Worm (Caenorhabditis elegans) whole organism, young adult: Measurements from ENCODE around the gene skr-6.

Experiments
- F33H1.4 ChIP-seq: fragments of 200-800 bp; sonication (Bioruptor generic); IDR thresholded peaks from 2 replicates; pipeline ENCODE4 v1.3.6; 2022; ENCODE audit warnings: missing genetic modification reagents, missing genetic modification characterization, missing compliant biosample characterization
- attf-3 ChIP-seq: fragments of 200-800 bp; sonication (Bioruptor generic); conservative IDR thresholded peaks from 2 replicates; pipeline ENCODE4 v1.3.6; 2022; ENCODE audit warnings: missing genetic modification reagents, missing genetic modification characterization, missing compliant biosample characterization
- ceh-79 ChIP-seq: sonication (generic microtip); optimal IDR thresholded peaks from 2 replicates; lab custom pipeline; 2017; ENCODE audit warnings: mild to moderate bottlenecking, missing genetic modification characterization, missing compliant biosample characterization
- chd-7 ChIP-seq: sonication (generic microtip); optimal IDR thresholded peaks from 2 replicates; lab custom pipeline; 2016; ENCODE audit warnings: mild to moderate bottlenecking, missing genetic modification characterization, moderate library complexity, missing compliant biosample characterization
- dox-1 ChIP-seq: fragments of 200-800 bp; sonication (Bioruptor generic); IDR thresholded peaks from 2 replicates; pipeline ENCODE4 v1.3.6; 2022; ENCODE audit warnings: missing genetic modification reagents, missing genetic modification characterization, missing compliant biosample characterization
- lin-26 ChIP-seq: fragments of 200-800 bp; sonication (Bioruptor generic); IDR thresholded peaks from 2 replicates; pipeline ENCODE4 v1.3.6; 2022; ENCODE audit warnings: missing genetic modification reagents, missing genetic modification characterization, missing compliant biosample characterization
- lin-35 ChIP-seq, 3 experiments: fragments of 150-350 bp in 2 of 3; sonication (generic microtip) in 1 of 3; optimal IDR thresholded peaks; 2 replicates each; lab custom pipeline; 2014 to 2018; ENCODE audit warnings: missing biosample characterization in 3 of 3, missing genetic modification characterization in 3 of 3, missing genetic modification reagents in 3 of 3
- nhr-120 ChIP-seq: fragments of 200-800 bp; sonication (Bioruptor generic); IDR thresholded peaks from 2 replicates; pipeline ENCODE4 v1.3.6; 2022; ENCODE audit warnings: missing genetic modification characterization, missing compliant biosample characterization
- rcor-1 ChIP-seq: fragments of 200-800 bp; sonication (Bioruptor generic); IDR thresholded peaks from 2 replicates; pipeline ENCODE4 v1.3.6; 2022; ENCODE audit warnings: missing genetic modification reagents, missing genetic modification characterization, missing compliant biosample characterization
- rec-8 ChIP-seq, 2 experiments: sonication (generic microtip); optimal IDR thresholded peaks; 2 replicates each; lab custom pipeline; 2016; ENCODE audit warnings: mild to moderate bottlenecking in 2 of 2, missing genetic modification characterization in 2 of 2, missing genetic modification reagents in 2 of 2, missing genotype in 2 of 2, missing biosample characterization in 1 of 2, missing compliant biosample characterization in 1 of 2, moderate library complexity in 1 of 2
- repo-1 ChIP-seq: sonication (generic microtip); optimal IDR thresholded peaks from 2 replicates; lab custom pipeline; 2017; ENCODE audit warnings: mild to moderate bottlenecking, missing genetic modification characterization, missing compliant biosample characterization
- sdz-38 ChIP-seq: sonication (generic microtip); optimal IDR thresholded peaks from 2 replicates; lab custom pipeline; 2016; ENCODE audit warnings: missing genotype, missing genetic modification characterization, missing compliant biosample characterization
- snpc-1.1 ChIP-seq: sonication (generic microtip); optimal IDR thresholded peaks from 2 replicates; lab custom pipeline; 2017; ENCODE audit warnings: missing genetic modification characterization, mild to moderate bottlenecking, missing compliant biosample characterization, antibody characterized with exemption, moderate library complexity, missing genotype, missing genetic modification reagents; ENCODE audit not compliant: insufficient read depth
- xnd-1 ChIP-seq: sonication (generic microtip); optimal IDR thresholded peaks from 2 replicates; lab custom pipeline; 2016; ENCODE audit warnings: missing genotype, missing genetic modification reagents, missing genetic modification characterization, missing compliant biosample characterization
- ztf-6 ChIP-seq: fragments of 200-800 bp; sonication (Bioruptor generic); IDR thresholded peaks from 2 replicates; pipeline ENCODE4 v1.3.6; 2022; ENCODE audit warnings: missing genetic modification reagents, missing genetic modification characterization, missing compliant biosample characterization

Gene skr-6

ce11 chrV:18224353-18224752 lies 45.4 kb downstream of the skr-6 start, which contains the start of gene F16H6.10:
Gene F16H6.10, minus strand, starts transcription at chrV:18224453.
- TF ChIP-seq ztf-6 (GFP tag; lab: Robert Waterston, UW) (no peak), F33H1.4 (GFP tag; lab: Robert Waterston, UW) (no peak), snpc-1.1 (tag; lab: Kevin White, UChicago) (no peak), xnd-1 (tag; lab: Kevin White, UChicago) (no peak), nhr-120 (no peak), repo-1 (tag; lab: Kevin White, UChicago) (no peak), sdz-38 (tag; lab: Kevin White, UChicago) (no peak), dox-1 (GFP tag; lab: Robert Waterston, UW) (no peak), attf-3 (no peak), lin-35 (GFP tag; optimal IDR thresholded peaks at IDR 0.05; lab: Kevin White, UChicago) (no peak), lin-26 (GFP tag; lab: Robert Waterston, UW) (no peak), rec-8 (tag; optimal IDR thresholded peaks at IDR 0.05; lab: Kevin White, UChicago) (no peak), ceh-79 (tag; lab: Kevin White, UChicago) (no peak), rcor-1 (GFP tag; lab: Robert Waterston, UW) (no peak), chd-7 (tag; lab: Kevin White, UChicago) (no peak)
